Fruit fly (Drosophila melanogaster) whole organism, embryonic: ENCODE results near the gene Tsf1.

Source experiments
- B-H1 ChIP-seq: fragments of 200-800 bp; sonication (Bioruptor generic); IDR thresholded peaks from 3 replicates; pipeline ENCODE4 v1.3.6; 2022; ENCODE audit warnings: missing biosample characterization, missing genetic modification characterization
- Bgb ChIP-seq: fragments of 200-800 bp; sonication (Bioruptor generic); IDR thresholded peaks from 2 replicates; pipeline ENCODE4 v1.3.6; 2022; ENCODE audit warnings: missing biosample characterization, missing genetic modification characterization; ENCODE audit not compliant: partially characterized antibody
- CG13296 ChIP-seq: fragments of 200-800 bp; sonication (Bioruptor generic); optimal IDR thresholded peaks from 3 replicates; lab custom pipeline; 2018; ENCODE audit warnings: missing biosample characterization, mild to moderate bottlenecking, missing genetic modification characterization
- CG14014 ChIP-seq: fragments of 200-800 bp; sonication (Bioruptor generic); IDR thresholded peaks from 2 replicates; pipeline ENCODE4 v1.3.6; 2022; ENCODE audit warnings: missing biosample characterization, missing genetic modification characterization
- CG15514 ChIP-seq: fragments of 200-800 bp; sonication (Bioruptor generic); optimal IDR thresholded peaks from 3 replicates; lab custom pipeline; 2017; ENCODE audit warnings: missing biosample characterization, missing genetic modification characterization, mild to moderate bottlenecking, moderate library complexity, missing genetic modification reagents
- CG17568 ChIP-seq: fragments of 200-800 bp; sonication (Bioruptor generic); optimal IDR thresholded peaks from 2 replicates; lab custom pipeline; 2018; ENCODE audit warnings: missing biosample characterization, mild to moderate bottlenecking, missing genetic modification characterization, moderate library complexity
- CG18262 ChIP-seq: fragments of 200-800 bp; optimal IDR thresholded peaks from 3 replicates; lab custom pipeline; 2019; ENCODE audit warnings: missing biosample characterization, mild to moderate bottlenecking, missing genetic modification characterization, moderate library complexity
- CG18599 ChIP-seq: fragments of 200-800 bp; sonication (Bioruptor generic); optimal IDR thresholded peaks from 3 replicates; lab custom pipeline; 2017; ENCODE audit warnings: missing biosample characterization, missing genetic modification characterization, mild to moderate bottlenecking, moderate library complexity, missing genetic modification reagents
- CG2712 ChIP-seq: fragments of 200-800 bp; optimal IDR thresholded peaks from 3 replicates; lab custom pipeline; 2019; ENCODE audit warnings: missing biosample characterization, mild to moderate bottlenecking, missing genetic modification characterization, moderate library complexity
- CG4282 ChIP-seq: fragments of 200-800 bp; sonication (Bioruptor generic); optimal IDR thresholded peaks from 2 replicates; lab custom pipeline; 2016; ENCODE audit warnings: missing biosample characterization, missing genetic modification characterization
- CG4328 ChIP-seq: fragments of 200-800 bp; sonication (Bioruptor generic); optimal IDR thresholded peaks from 3 replicates; lab custom pipeline; 2017; ENCODE audit warnings: missing biosample characterization, missing genetic modification reagents, missing genetic modification characterization
- CG4404 ChIP-seq: fragments of 200-800 bp; sonication (Bioruptor generic); IDR thresholded peaks from 2 replicates; pipeline ENCODE4 v1.3.6; 2022; ENCODE audit warnings: missing biosample characterization, missing genetic modification characterization
- CG6654 ChIP-seq: fragments of 200-800 bp; sonication (Bioruptor generic); optimal IDR thresholded peaks from 2 replicates; lab custom pipeline; 2017; ENCODE audit warnings: missing biosample characterization, mild to moderate bottlenecking, missing genetic modification characterization
- CG8290 ChIP-seq, 3 experiments: fragments of 200-800 bp; sonication (Bioruptor generic); optimal IDR thresholded peaks; 2 replicates each; lab custom pipeline; 2016 to 2019; ENCODE audit warnings: missing biosample characterization in 3 of 3, missing genetic modification characterization in 3 of 3, mild to moderate bottlenecking in 2 of 3, moderate library complexity in 1 of 3
- CG8359 ChIP-seq: fragments of 200-800 bp; sonication (Bioruptor generic); optimal IDR thresholded peaks from 2 replicates; lab custom pipeline; 2017; ENCODE audit warnings: missing biosample characterization, mild to moderate bottlenecking, missing genetic modification characterization, borderline replicate concordance
- CG9932 ChIP-seq: fragments of 200-800 bp; sonication (Bioruptor generic); IDR thresholded peaks from 2 replicates; pipeline ENCODE4 v1.3.6; 2022; ENCODE audit warnings: missing biosample characterization, missing genetic modification characterization
- CoRest ChIP-seq: fragments of 200-800 bp; sonication (Bioruptor generic); optimal IDR thresholded peaks from 3 replicates; lab custom pipeline; 2018; ENCODE audit warnings: missing biosample characterization, mild to moderate bottlenecking, missing genetic modification characterization, moderate library complexity
- D ChIP-seq, 2 experiments: fragments of 200-800 bp in 1 of 2; fragments of >200 bp in 1 of 2; sonication (Bioruptor generic) in 1 of 2; optimal IDR thresholded peaks; 2 replicates in 1 of 2; 3 replicates in 1 of 2; lab custom pipeline; 2017; ENCODE audit warnings: mild to moderate bottlenecking in 1 of 2, missing biosample characterization in 1 of 2, missing genetic modification characterization in 1 of 2, missing genetic modification reagents in 1 of 2
- D19B ChIP-seq: fragments of 200-800 bp; sonication (Bioruptor generic); optimal IDR thresholded peaks from 2 replicates; lab custom pipeline; 2017; ENCODE audit warnings: missing biosample characterization, mild to moderate bottlenecking, missing genetic modification characterization
- Deaf1 ChIP-seq: fragments of 200-800 bp; optimal IDR thresholded peaks from 3 replicates; lab custom pipeline; 2019; ENCODE audit warnings: missing biosample characterization, mild to moderate bottlenecking, missing genetic modification characterization, moderate library complexity
- Dfd ChIP-seq, 2 experiments: fragments of >200 bp; optimal IDR thresholded peaks; 2 replicates each; lab custom pipeline; 2017; ENCODE audit warnings: missing biosample characterization in 2 of 2, missing genetic modification characterization in 2 of 2
- Drgx ChIP-seq: fragments of 200-800 bp; sonication (Bioruptor generic); IDR thresholded peaks from 2 replicates; pipeline ENCODE4 v1.3.6; 2022; ENCODE audit warnings: missing biosample characterization, missing genetic modification characterization
- Mad ChIP-seq: fragments of 200-800 bp; sonication (Bioruptor generic); optimal IDR thresholded peaks from 2 replicates; lab custom pipeline; 2016; ENCODE audit warnings: missing biosample characterization, missing genetic modification characterization
- Max ChIP-seq: fragments of 200-800 bp; sonication (Bioruptor generic); optimal IDR thresholded peaks from 2 replicates; lab custom pipeline; 2016; ENCODE audit warnings: missing biosample characterization, mild to moderate bottlenecking, missing genetic modification characterization
- Med ChIP-seq: fragments of 200-800 bp; sonication (Bioruptor generic); peaks from one replicate; lab custom pipeline; 2016; ENCODE audit warnings: missing biosample characterization, missing genetic modification characterization, mild to moderate bottlenecking, inconsistent platforms, moderate library complexity
- Meics ChIP-seq: fragments of 200-800 bp; sonication (Bioruptor generic); optimal IDR thresholded peaks from 2 replicates; lab custom pipeline; 2017; ENCODE audit warnings: missing biosample characterization, mild to moderate bottlenecking, missing genetic modification characterization
- NK7.1 ChIP-seq: fragments of 200-800 bp; sonication (Bioruptor generic); optimal IDR thresholded peaks from 3 replicates; lab custom pipeline; 2016; ENCODE audit warnings: missing biosample characterization, missing genetic modification characterization
- Nf-YC ChIP-seq: fragments of 200-800 bp; optimal IDR thresholded peaks from 3 replicates; lab custom pipeline; 2019; ENCODE audit warnings: missing biosample characterization, mild to moderate bottlenecking, missing genetic modification characterization, moderate library complexity
- Six4 ChIP-seq: fragments of 200-800 bp; sonication (Bioruptor generic); optimal IDR thresholded peaks from 2 replicates; lab custom pipeline; 2016; ENCODE audit warnings: missing biosample characterization, missing genetic modification characterization
- Sox100B ChIP-seq: fragments of 200-800 bp; sonication (Bioruptor generic); optimal IDR thresholded peaks from 3 replicates; lab custom pipeline; 2018; ENCODE audit warnings: missing biosample characterization, mild to moderate bottlenecking, missing genetic modification characterization
- Stat92E ChIP-seq, 3 experiments: fragments of >200 bp in 2 of 3; fragments of 200-800 bp in 1 of 3; sonication (Bioruptor generic) in 1 of 3; optimal IDR thresholded peaks; 2 replicates each; lab custom pipeline; 2017 to 2019; ENCODE audit warnings: missing biosample characterization in 3 of 3, missing genetic modification characterization in 3 of 3, mild to moderate bottlenecking in 1 of 3, moderate library complexity in 1 of 3
- Xrp1 ChIP-seq: fragments of 200-800 bp; sonication (Bioruptor generic); IDR thresholded peaks from 2 replicates; pipeline ENCODE4 v1.3.6; 2022; ENCODE audit warnings: missing biosample characterization, missing genetic modification characterization
- cwo ChIP-seq: fragments of 200-800 bp; sonication (Bioruptor generic); optimal IDR thresholded peaks from 3 replicates; lab custom pipeline; 2017; ENCODE audit warnings: missing biosample characterization, missing genetic modification characterization, mild to moderate bottlenecking, moderate library complexity, missing genetic modification reagents
- en ChIP-seq: fragments of 200-800 bp; sonication (Bioruptor generic); optimal IDR thresholded peaks from 2 replicates; lab custom pipeline; 2016; ENCODE audit warnings: missing biosample characterization, missing genetic modification characterization
- fu2 ChIP-seq: fragments of 200-800 bp; sonication (Bioruptor generic); optimal IDR thresholded peaks from 2 replicates; lab custom pipeline; 2016; ENCODE audit warnings: missing biosample characterization, missing genetic modification characterization
- ind ChIP-seq: fragments of 200-800 bp; sonication (Bioruptor generic); optimal IDR thresholded peaks from 3 replicates; lab custom pipeline; 2016; ENCODE audit warnings: missing biosample characterization, missing genetic modification characterization
- jumu ChIP-seq: fragments of 200-800 bp; sonication (Bioruptor generic); optimal IDR thresholded peaks from 3 replicates; lab custom pipeline; 2016; ENCODE audit warnings: missing biosample characterization, missing genetic modification characterization
- kay ChIP-seq: fragments of 200-800 bp; sonication (Bioruptor generic); optimal IDR thresholded peaks from 2 replicates; lab custom pipeline; 2016; ENCODE audit warnings: missing biosample characterization, missing genetic modification characterization
- lab ChIP-seq: fragments of 200-800 bp; sonication (Bioruptor generic); optimal IDR thresholded peaks from 3 replicates; lab custom pipeline; 2017; ENCODE audit warnings: missing biosample characterization, missing genetic modification characterization, mild to moderate bottlenecking, moderate library complexity, missing genetic modification reagents
- lov ChIP-seq, 2 experiments: fragments of 200-800 bp in 1 of 2; fragments of >200 bp in 1 of 2; sonication (Bioruptor generic) in 1 of 2; IDR thresholded peaks in 1 of 2; optimal IDR thresholded peaks in 1 of 2; 2 replicates in 1 of 2; 3 replicates in 1 of 2; pipeline versions ENCODE4 v1.3.6 to Lab custom; 2017 to 2022; ENCODE audit warnings: missing biosample characterization in 1 of 2, missing genetic modification characterization in 1 of 2
- mirr ChIP-seq: fragments of 200-800 bp; sonication (Bioruptor generic); optimal IDR thresholded peaks from 3 replicates; lab custom pipeline; 2018; ENCODE audit warnings: missing biosample characterization, mild to moderate bottlenecking, missing genetic modification characterization
- pita ChIP-seq: fragments of 200-800 bp; sonication (Bioruptor generic); optimal IDR thresholded peaks from 2 replicates; lab custom pipeline; 2017; ENCODE audit warnings: missing biosample characterization, mild to moderate bottlenecking, missing genetic modification characterization
- sc ChIP-seq, 3 experiments: fragments of >200 bp in 2 of 3; fragments of 200-800 bp in 1 of 3; sonication (Bioruptor generic) in 1 of 3; optimal IDR thresholded peaks; 2 replicates in 2 of 3; 3 replicates in 1 of 3; lab custom pipeline; 2017; ENCODE audit warnings: mild to moderate bottlenecking in 1 of 3, missing biosample characterization in 1 of 3, missing genetic modification characterization in 1 of 3, missing genetic modification reagents in 1 of 3
- sens ChIP-seq: fragments of 200-800 bp; sonication (Bioruptor generic); peaks from one replicate; lab custom pipeline; 2016; ENCODE audit warnings: missing biosample characterization, missing genetic modification characterization
- sima ChIP-seq: fragments of 200-800 bp; sonication (Bioruptor generic); optimal IDR thresholded peaks from 2 replicates; lab custom pipeline; 2016; ENCODE audit warnings: missing biosample characterization, missing genetic modification characterization
- slbo ChIP-seq: fragments of 200-800 bp; sonication (Bioruptor generic); IDR thresholded peaks from 2 replicates; pipeline ENCODE4 v1.3.6; 2022; ENCODE audit warnings: missing biosample characterization, missing genetic modification characterization
- ttk ChIP-seq: fragments of 200-800 bp; sonication (Bioruptor generic); IDR thresholded peaks from 2 replicates; pipeline ENCODE4 v2.1.2; 2022; ENCODE audit warnings: missing biosample characterization, missing genetic modification characterization
- wor ChIP-seq: fragments of 200-800 bp; sonication (Bioruptor generic); IDR thresholded peaks from 2 replicates; pipeline ENCODE4 v1.3.6; 2022; ENCODE audit warnings: missing biosample characterization, missing genetic modification characterization

The Tsf1 gene

DNA sequence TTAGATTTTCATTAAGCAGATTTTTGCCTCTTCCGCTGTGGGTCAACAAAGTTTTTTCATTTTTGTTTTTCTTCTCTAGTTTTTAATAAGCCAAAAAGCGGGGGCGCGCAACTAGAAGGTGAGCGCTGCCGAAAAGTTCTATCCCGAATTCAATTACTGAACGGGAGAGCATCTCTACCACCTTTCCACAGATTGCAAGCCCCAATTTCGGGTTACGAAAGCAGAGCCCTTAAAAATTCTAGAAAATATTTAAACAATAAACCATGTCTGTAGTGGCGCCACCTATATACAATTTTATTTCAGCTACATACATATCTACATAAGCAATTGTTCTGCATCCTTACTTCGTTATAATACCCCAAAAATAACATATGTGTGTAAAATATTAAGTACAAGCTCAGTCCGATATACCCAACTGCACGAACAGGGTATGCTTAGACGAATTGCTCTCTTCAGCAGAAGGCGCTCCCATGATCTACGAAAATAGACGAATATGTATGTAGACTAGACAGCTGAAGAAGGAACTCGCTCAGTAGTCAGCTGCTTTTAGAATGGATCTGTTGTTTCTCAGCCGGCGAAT is 28.4 kb upstream of the Tsf1 start, which contains the start of gene CG6106 (continued):
- TF ChIP-seq CG4404 (GFP tag; lab: Robert Waterston, UW) (no peak), slbo (GFP tag; lab: Robert Waterston, UW) (peak; percentile 10; the same call in 1 of the 2 replicates), lab (GFP tag; lab: Kevin White, UChicago) (peak; percentile 2), Meics (GFP tag; lab: Kevin White, UChicago) (peak; percentile 7), Deaf1 (tag; lab: Kevin White, UChicago) (no peak), Drgx (GFP tag; lab: Robert Waterston, UW) (no peak), CG8290 (GFP tag; optimal IDR thresholded peaks at IDR 0.05; lab: Kevin White, UChicago) (no peak), CG8290 (tag; optimal IDR thresholded peaks at IDR 0.05; lab: Kevin White, UChicago) (no peak), CG13296 (GFP tag; lab: Kevin White, UChicago) (no peak), Mad (GFP tag; lab: Kevin White, UChicago) (no peak), CG15514 (GFP tag; lab: Kevin White, UChicago) (no peak), CG18262 (tag; lab: Kevin White, UChicago) (peak; percentile 25), Med (GFP tag; lab: Kevin White, UChicago) (peak; percentile 44), ttk (GFP tag; lab: Robert Waterston, UW) (no peak), Stat92E (GFP tag; optimal IDR thresholded peaks at IDR 0.05; lab: Kevin White, UChicago) (no peak), D19B (GFP tag; lab: Kevin White, UChicago) (peak; percentile 28), CG17568 (GFP tag; lab: Kevin White, UChicago) (no peak), CG14014 (GFP tag; lab: Robert Waterston, UW) (no peak), CG6654 (no peak), CG9932 (GFP tag; lab: Robert Waterston, UW) (peak; percentile 37; the same call in 1 of the 2 replicates), CoRest (tag; lab: Kevin White, UChicago) (no peak), sc (optimal IDR thresholded peaks at IDR 0.05; lab: Kevin White, UChicago) (no peak), sc (GFP tag; optimal IDR thresholded peaks at IDR 0.05; lab: Kevin White, UChicago) (no peak), mirr (GFP tag; lab: Kevin White, UChicago) (no peak), jumu (no peak), ind (GFP tag; lab: Kevin White, UChicago) (peak; percentile 30), B-H1 (GFP tag; lab: Robert Waterston, UW) (no peak), sima (GFP tag; lab: Kevin White, UChicago) (no peak), wor (GFP tag; lab: Robert Waterston, UW) (no peak), CG8359 (no peak), Xrp1 (GFP tag; lab: Robert Waterston, UW) (peak; percentile 18; the same call in 1 of the 2 replicates), Max (GFP tag; lab: Kevin White, UChicago) (no peak), NK7.1 (GFP tag; lab: Kevin White, UChicago) (no peak), sens (peak; percentile 67), en (GFP tag; lab: Kevin White, UChicago) (no peak), lov (optimal IDR thresholded peaks at IDR 0.05; lab: Kevin White, UChicago) (no peak), lov (GFP tag; IDR thresholded peaks at IDR 0.05; lab: Robert Waterston, UW) (no peak), kay (GFP tag; lab: Kevin White, UChicago) (no peak), cwo (GFP tag; lab: Kevin White, UChicago) (no peak), Six4 (GFP tag; lab: Kevin White, UChicago) (no peak), CG4328 (GFP tag; lab: Kevin White, UChicago) (no peak), Sox100B (GFP tag; lab: Kevin White, UChicago) (peak; percentile 22), CG18599 (GFP tag; lab: Kevin White, UChicago) (no peak), Nf-YC (no peak), CG2712 (tag; lab: Kevin White, UChicago) (peak; percentile 21), pita (no peak), CG4282 (GFP tag; lab: Kevin White, UChicago) (no peak), D (optimal IDR thresholded peaks at IDR 0.05; lab: Kevin White, UChicago) (no peak), D (GFP tag; optimal IDR thresholded peaks at IDR 0.05; lab: Kevin White, UChicago) (peak; percentile 12), Bgb (GFP tag; lab: Robert Waterston, UW) (no peak), Dfd (GFP tag; optimal IDR thresholded peaks at IDR 0.05; lab: Kevin White, UChicago) (no peak), fu2 (GFP tag; lab: Kevin White, UChicago) (no peak)
